Worm (Caenorhabditis elegans) whole organism, young adult: ENCODE measurements around the gene nhr-214.

Experiments used
- K11D2.4 ChIP-seq: fragments of 200-800 bp; sonication (Bioruptor generic); IDR thresholded peaks from 2 replicates; pipeline ENCODE4 v1.3.6; 2022; ENCODE audit warnings: missing genetic modification reagents, missing genetic modification characterization, missing compliant biosample characterization
- let-607 ChIP-seq, 2 experiments: fragments of 200-800 bp in 1 of 2; sonication (Bioruptor generic) in 1 of 2; sonication (generic microtip) in 1 of 2; optimal IDR thresholded peaks; 2 replicates each; lab custom pipeline; 2016 to 2018; ENCODE audit warnings: mild to moderate bottlenecking in 2 of 2, missing compliant biosample characterization in 2 of 2, missing genetic modification characterization in 2 of 2, moderate library complexity in 2 of 2, missing genotype in 1 of 2
- mcd-1 ChIP-seq: fragments of 200-800 bp; sonication (Bioruptor generic); IDR thresholded peaks from 2 replicates; pipeline ENCODE4 v1.3.6; 2022; ENCODE audit warnings: missing genetic modification reagents, missing genetic modification characterization, missing compliant biosample characterization
- nfya-1 ChIP-seq: sonication (generic microtip); optimal IDR thresholded peaks from 2 replicates; lab custom pipeline; 2017; ENCODE audit warnings: antibody characterized with exemption, missing compliant biosample characterization, missing genetic modification characterization, borderline replicate concordance; ENCODE audit not compliant: insufficient read depth
- pha-4 ChIP-seq: fragments of 150-350 bp; sonication (generic microtip); optimal IDR thresholded peaks from 2 replicates; lab custom pipeline; 2014; ENCODE audit warnings: missing biosample characterization, missing genetic modification reagents, missing genetic modification characterization

- TF ChIP-seq pha-4 (tag; lab: Kevin White, UChicago) (no peak), mcd-1 (GFP tag; lab: Robert Waterston, UW) (no peak), nfya-1 (no peak), K11D2.4 (peak; percentile 9; the same call in 1 of the 2 replicates), let-607 (tag; optimal IDR thresholded peaks at IDR 0.05; lab: Kevin White, UChicago) (no peak)
These were observed 33.9 kb downstream of the nhr-214 start, which contains the start of gene nhr-17 for ce11 chrX:12667804-12668511.
